Fruit fly (Drosophila melanogaster): Measurements from ENCODE around the gene Pgant5.
A peak's percentile ranks its signal among the peaks of the same experiment; 100 is the strongest.

Pgant5 gene

DNA sequence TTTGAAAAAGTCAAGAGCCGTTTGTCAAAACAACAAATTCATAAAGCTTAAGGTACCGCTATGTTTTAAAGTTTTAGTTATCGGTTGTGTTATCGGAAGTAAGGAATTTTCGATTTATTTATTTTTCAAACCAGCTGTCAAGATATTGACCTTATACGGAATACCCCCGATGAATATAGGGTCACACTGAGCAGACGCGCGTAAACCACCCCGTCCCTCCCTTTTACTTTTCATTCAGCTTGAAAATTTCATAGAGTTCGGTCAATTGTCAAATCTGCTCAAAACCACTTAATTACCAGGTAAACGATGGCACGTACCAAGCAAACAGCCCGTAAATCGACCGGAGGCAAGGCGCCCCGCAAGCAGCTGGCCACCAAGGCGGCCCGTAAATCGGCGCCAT is 38.4 kb downstream of the Pgant5 start, which contains the start of the genes CG14036 and His3.3A:
Gene CG14036 (minus strand): TSS at position 64 of the 400 bp plus-strand sequence.
Gene His3.3A (plus strand): TSS at position 106 of the 400 bp plus-strand sequence.
- TF ChIP-seq CG32121 (GFP tag; IDR thresholded peaks at IDR 0.05) (peak; percentile 35; the same call in 1 of the 2 replicates), CG15710 (tag; optimal IDR thresholded peaks at IDR 0.05) (peak; percentile 0), EcR (GFP tag; optimal IDR thresholded peaks at IDR 0.05) (peak; percentile 25), gl (tag; optimal IDR thresholded peaks at IDR 0.05) (no peak)

DNA sequence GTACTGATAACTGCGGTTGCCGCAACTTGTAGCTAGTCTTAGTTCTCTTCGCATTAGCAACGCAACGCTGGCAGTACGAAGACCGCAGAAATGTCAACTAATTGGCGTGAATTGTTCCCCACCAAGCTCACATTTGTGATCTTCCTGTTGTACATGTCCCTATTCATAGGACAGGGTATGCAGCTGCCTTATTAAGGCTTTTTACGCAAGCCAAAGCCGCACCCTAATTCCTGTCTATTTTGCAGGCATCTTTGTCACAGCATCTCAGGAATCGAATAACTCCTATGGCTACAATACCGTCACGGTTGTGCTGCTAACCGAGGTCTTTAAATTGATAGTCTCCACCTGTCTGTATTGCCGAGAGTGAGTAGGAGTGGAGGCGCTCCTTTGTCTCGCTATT is 40.4 kb downstream of the Pgant5 start, which contains the start of gene eIF3h:
Gene eIF3h (minus strand): TSS at position 101 of the 400 bp plus-strand sequence.
- TF ChIP-seq rn (GFP tag; IDR thresholded peaks at IDR 0.05) = no peak
- no peak for TF ChIP-seq CG14655 (GFP tag; optimal IDR thresholded peaks at IDR 0.05)
- TF ChIP-seq fd96Ca (GFP tag; IDR thresholded peaks at IDR 0.05) = no peak
- no peak for TF ChIP-seq CG13204 (GFP tag; optimal IDR thresholded peaks at IDR 0.05)
- no peak for TF ChIP-seq Pif1A (GFP tag; optimal IDR thresholded peaks at IDR 0.05)
- TF ChIP-seq gl (tag; optimal IDR thresholded peaks at IDR 0.05) = no peak
- TF ChIP-seq CG12605 (GFP tag; IDR thresholded peaks at IDR 0.05) = no peak
- no peak for TF ChIP-seq EcR (GFP tag; optimal IDR thresholded peaks at IDR 0.05)
- TF ChIP-seq CG8159 (tag; optimal IDR thresholded peaks at IDR 0.05) = no peak
- no peak for TF ChIP-seq CG17806 (tag; optimal IDR thresholded peaks at IDR 0.05)
- no peak for TF ChIP-seq Ets98B (GFP tag; IDR thresholded peaks at IDR 0.05)
- TF ChIP-seq Snoo (tag; optimal IDR thresholded peaks at IDR 0.05) = no peak
- TF ChIP-seq CG10348 (GFP tag; IDR thresholded peaks at IDR 0.05) = no peak
- no peak for TF ChIP-seq CG34367 (tag; optimal IDR thresholded peaks at IDR 0.05)
- no peak for TF ChIP-seq CG15710 (tag; optimal IDR thresholded peaks at IDR 0.05)
- no peak for TF ChIP-seq CG4496 (GFP tag; IDR thresholded peaks at IDR 0.05)
- no peak for TF ChIP-seq D1 (tag; optimal IDR thresholded peaks at IDR 0.05)
- TF ChIP-seq CG32121 (GFP tag; IDR thresholded peaks at IDR 0.05) = no peak

DNA sequence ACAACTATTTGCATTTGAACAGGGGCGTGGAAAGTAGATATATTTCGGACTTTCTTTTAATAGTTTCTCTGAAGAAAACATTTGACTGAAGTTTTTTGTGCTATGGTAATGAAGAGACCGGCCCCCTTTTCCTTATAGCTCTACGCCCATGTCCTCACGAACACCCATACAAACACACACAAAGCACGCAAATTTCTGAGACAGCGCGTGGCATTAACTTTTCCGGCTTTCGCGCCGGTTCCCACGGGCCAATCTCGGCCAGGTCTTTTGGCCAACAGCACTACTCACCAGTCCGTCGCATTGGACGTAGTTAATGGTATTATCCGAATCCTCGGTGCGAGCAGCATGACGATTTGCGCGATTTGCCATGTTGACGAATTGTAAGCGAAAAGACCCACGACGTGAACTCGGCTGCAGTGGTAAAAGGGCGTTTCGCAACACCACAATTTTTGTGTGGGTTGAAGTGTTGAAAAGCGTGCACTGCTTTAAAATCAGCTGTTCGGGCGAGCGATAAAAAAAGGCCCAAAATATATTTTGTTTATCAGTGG is 41.0 kb downstream of the Pgant5 start, which contains the start of gene senju:
Gene senju (plus strand): TSS at position 477 of the 548 bp plus-strand sequence.
- TF ChIP-seq CG32121 (GFP tag; IDR thresholded peaks at IDR 0.05) = peak; percentile 79
- peak; percentile 89 for TF ChIP-seq CG4496 (GFP tag; IDR thresholded peaks at IDR 0.05)
- peak; percentile 71 for TF ChIP-seq CG9948 (tag; optimal IDR thresholded peaks at IDR 0.05)
- peak; percentile 58; the same call in 1 of the 2 replicates for TF ChIP-seq rn (GFP tag; IDR thresholded peaks at IDR 0.05)
- TF ChIP-seq CG14655 (GFP tag; optimal IDR thresholded peaks at IDR 0.05) = no peak
- TF ChIP-seq EcR (GFP tag; optimal IDR thresholded peaks at IDR 0.05) = peak; percentile 57
- TF ChIP-seq CG34367 (tag; optimal IDR thresholded peaks at IDR 0.05) = peak; percentile 68
- peak; percentile 87 for TF ChIP-seq Ets98B (GFP tag; IDR thresholded peaks at IDR 0.05)
- no peak for TF ChIP-seq CG13204 (GFP tag; optimal IDR thresholded peaks at IDR 0.05)
- no peak for TF ChIP-seq D1 (tag; optimal IDR thresholded peaks at IDR 0.05)
- peak; percentile 80 for TF ChIP-seq Snoo (tag; optimal IDR thresholded peaks at IDR 0.05)
- TF ChIP-seq CG8159 (tag; optimal IDR thresholded peaks at IDR 0.05) = peak; percentile 74
- TF ChIP-seq Pif1B (GFP tag; optimal IDR thresholded peaks at IDR 0.05) = peak; percentile 80
- TF ChIP-seq Pif1A (GFP tag; optimal IDR thresholded peaks at IDR 0.05) = peak; percentile 89
- peak; percentile 73 for TF ChIP-seq CG12605 (GFP tag; IDR thresholded peaks at IDR 0.05)
- TF ChIP-seq CG17806 (tag; optimal IDR thresholded peaks at IDR 0.05) = peak; percentile 77
- peak; percentile 89 for TF ChIP-seq fd96Ca (GFP tag; IDR thresholded peaks at IDR 0.05)
- no peak for TF ChIP-seq CG10348 (GFP tag; IDR thresholded peaks at IDR 0.05)
- peak; percentile 65 for TF ChIP-seq gl (tag; optimal IDR thresholded peaks at IDR 0.05)
- TF ChIP-seq CG15710 (tag; optimal IDR thresholded peaks at IDR 0.05) = peak; percentile 77
- peak; percentile 79 for TF ChIP-seq CG8301 (tag; optimal IDR thresholded peaks at IDR 0.05)

DNA sequence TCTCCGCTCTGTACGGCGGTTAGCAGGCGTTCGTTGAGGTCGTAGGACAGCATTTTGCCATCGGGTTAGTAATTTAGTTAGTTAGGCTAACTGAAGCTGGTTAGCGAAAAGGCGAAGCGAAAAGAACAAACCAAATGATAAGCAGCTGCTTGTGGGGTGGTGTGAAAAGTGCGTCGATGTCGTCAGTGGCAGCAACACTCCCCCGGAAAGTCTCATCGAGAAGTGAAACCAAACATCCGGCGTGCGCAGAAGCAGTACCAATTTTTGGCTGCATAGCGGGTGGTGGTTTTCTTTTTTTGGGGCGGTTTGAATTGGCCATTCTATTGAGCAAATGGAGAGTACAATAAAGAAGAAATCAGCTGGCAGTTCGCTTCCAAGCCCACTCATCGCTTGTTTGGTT is 42.6 kb downstream of the Pgant5 start, which contains the start of gene CG9121:
Gene CG9121 (minus strand): TSS at position 238 of the 400 bp plus-strand sequence.
- no peak for TF ChIP-seq CG14655 (GFP tag; optimal IDR thresholded peaks at IDR 0.05)

DNA sequence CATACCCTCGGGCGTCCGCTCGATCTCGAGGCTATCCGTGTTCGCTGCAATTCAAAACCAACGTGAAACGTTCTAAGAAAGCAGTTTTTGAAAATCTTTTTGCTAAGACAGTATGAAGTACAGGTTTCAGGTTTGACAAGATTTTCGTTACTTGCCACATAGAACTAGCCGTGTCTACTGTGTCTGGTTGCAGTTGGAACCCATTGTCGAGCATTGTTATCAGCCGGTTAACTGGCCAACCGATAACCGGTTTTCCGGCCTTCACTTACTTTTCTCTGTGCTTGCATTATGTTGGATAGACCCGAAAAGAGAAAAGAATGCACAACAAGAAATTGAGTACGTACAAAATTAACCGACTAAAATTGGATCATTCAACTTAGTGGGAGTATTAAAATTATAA is 43.4 kb downstream of the Pgant5 start:
- TF ChIP-seq Pif1A (GFP tag; optimal IDR thresholded peaks at IDR 0.05) = no peak
- no peak for TF ChIP-seq gl (tag; optimal IDR thresholded peaks at IDR 0.05)
- no peak for TF ChIP-seq CG32121 (GFP tag; IDR thresholded peaks at IDR 0.05)
- TF ChIP-seq CG15710 (tag; optimal IDR thresholded peaks at IDR 0.05) = no peak
- TF ChIP-seq CG8301 (tag; optimal IDR thresholded peaks at IDR 0.05) = peak; percentile 23
- no peak for TF ChIP-seq CG8159 (tag; optimal IDR thresholded peaks at IDR 0.05)
- TF ChIP-seq Pif1B (GFP tag; optimal IDR thresholded peaks at IDR 0.05) = peak; percentile 14
- no peak for TF ChIP-seq CG9948 (tag; optimal IDR thresholded peaks at IDR 0.05)
- TF ChIP-seq fd96Ca (GFP tag; IDR thresholded peaks at IDR 0.05) = no peak
- no peak for TF ChIP-seq CG14655 (GFP tag; optimal IDR thresholded peaks at IDR 0.05)
- TF ChIP-seq CG10348 (GFP tag; IDR thresholded peaks at IDR 0.05) = no peak
- no peak for TF ChIP-seq CG13204 (GFP tag; optimal IDR thresholded peaks at IDR 0.05)
- TF ChIP-seq CG4496 (GFP tag; IDR thresholded peaks at IDR 0.05) = peak; percentile 50; the same call in 1 of the 3 replicates
- TF ChIP-seq CG17806 (tag; optimal IDR thresholded peaks at IDR 0.05) = no peak
- peak; percentile 51 for TF ChIP-seq EcR (GFP tag; optimal IDR thresholded peaks at IDR 0.05)
- TF ChIP-seq CG34367 (tag; optimal IDR thresholded peaks at IDR 0.05) = no peak
- no peak for TF ChIP-seq CG12605 (GFP tag; IDR thresholded peaks at IDR 0.05)
- no peak for TF ChIP-seq Ets98B (GFP tag; IDR thresholded peaks at IDR 0.05)

DNA sequence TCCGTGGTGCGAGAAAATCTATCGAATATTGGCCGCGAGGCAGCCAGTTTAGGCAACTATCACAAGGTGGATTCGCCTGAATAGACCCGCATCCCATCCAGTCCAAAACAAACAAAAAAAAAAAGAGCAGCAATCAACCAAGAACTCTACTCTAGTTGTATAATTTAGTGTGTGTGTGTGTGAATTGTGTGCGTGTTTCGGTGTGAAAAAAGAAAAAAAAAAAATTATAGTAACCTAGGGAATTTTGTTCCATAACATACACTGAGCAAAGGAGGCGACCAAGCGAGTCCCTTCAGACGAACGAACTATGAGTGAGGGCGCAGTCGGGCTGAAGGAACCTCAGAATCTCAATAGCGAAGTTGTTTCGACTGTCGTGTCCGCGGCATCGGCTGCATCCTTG is 47.1 kb downstream of the Pgant5 start:
- TF ChIP-seq Pif1B (GFP tag; optimal IDR thresholded peaks at IDR 0.05) (no peak), CG8301 (tag; optimal IDR thresholded peaks at IDR 0.05) (no peak), CG12605 (GFP tag; IDR thresholded peaks at IDR 0.05) (no peak), CG34367 (tag; optimal IDR thresholded peaks at IDR 0.05) (no peak), CG15710 (tag; optimal IDR thresholded peaks at IDR 0.05) (no peak), fd96Ca (GFP tag; IDR thresholded peaks at IDR 0.05) (no peak), EcR (GFP tag; optimal IDR thresholded peaks at IDR 0.05) (no peak), CG14655 (GFP tag; optimal IDR thresholded peaks at IDR 0.05) (no peak), CG10348 (GFP tag; IDR thresholded peaks at IDR 0.05) (no peak), gl (tag; optimal IDR thresholded peaks at IDR 0.05) (no peak), CG4496 (GFP tag; IDR thresholded peaks at IDR 0.05) (no peak)

All from whole organism, pupa.